Worm (Caenorhabditis elegans) whole organism, early embryonic: ENCODE data around the gene srh-245.

ENCODE experiments used
- B0310.2 ChIP-seq: sonication (generic microtip); optimal IDR thresholded peaks from 2 replicates; lab custom pipeline; 2016; ENCODE audit warnings: mild to moderate bottlenecking, missing genetic modification characterization, missing compliant biosample characterization
- F13C5.2 ChIP-seq: sonication (generic microtip); optimal IDR thresholded peaks from 2 replicates; lab custom pipeline; 2017; ENCODE audit warnings: mild to moderate bottlenecking, missing genetic modification characterization, inconsistent platforms, missing compliant biosample characterization
- aly-1 ChIP-seq: sonication (generic microtip); optimal IDR thresholded peaks from 2 replicates; lab custom pipeline; 2016; ENCODE audit warnings: missing genetic modification characterization, missing compliant biosample characterization
- ama-1 ChIP-seq: fragments of 150-350 bp; optimal IDR thresholded peaks from 2 replicates; lab custom pipeline; 2014
- ceh-13 ChIP-seq: fragments of 200-800 bp; sonication (Bioruptor generic); optimal IDR thresholded peaks from 2 replicates; lab custom pipeline; 2018; ENCODE audit warnings: mild to moderate bottlenecking, missing genetic modification characterization, missing compliant biosample characterization
- ceh-36 ChIP-seq: sonication (generic microtip); optimal IDR thresholded peaks from 2 replicates; lab custom pipeline; 2016; ENCODE audit warnings: missing genetic modification characterization, inconsistent platforms, missing compliant biosample characterization
- ets-7 ChIP-seq: sonication (generic microtip); optimal IDR thresholded peaks from 2 replicates; lab custom pipeline; 2016; ENCODE audit warnings: missing genotype, missing genetic modification characterization, missing compliant biosample characterization
- flt-1 ChIP-seq: fragments of 200-800 bp; sonication (Bioruptor generic); IDR thresholded peaks from 2 replicates; pipeline ENCODE4 v1.3.6; 2022; ENCODE audit warnings: missing genetic modification characterization, missing compliant biosample characterization
- hmbx-1 ChIP-seq: sonication (generic microtip); optimal IDR thresholded peaks from 2 replicates; lab custom pipeline; 2016; ENCODE audit warnings: mild to moderate bottlenecking, missing genetic modification characterization, missing compliant biosample characterization
- hmg-4 ChIP-seq: fragments of 200-800 bp; sonication (Bioruptor generic); optimal IDR thresholded peaks from 2 replicates; lab custom pipeline; 2018; ENCODE audit warnings: mild to moderate bottlenecking, missing genetic modification characterization, missing compliant biosample characterization
- hnd-1 ChIP-seq: sonication (generic microtip); optimal IDR thresholded peaks from 2 replicates; lab custom pipeline; 2016; ENCODE audit warnings: missing genetic modification characterization, missing compliant biosample characterization
- pes-1 ChIP-seq: fragments of 200-800 bp; sonication (Bioruptor generic); IDR thresholded peaks from 2 replicates; pipeline ENCODE4 v1.3.6; 2022; ENCODE audit warnings: missing genetic modification reagents, missing genetic modification characterization, missing compliant biosample characterization
- scrt-1 ChIP-seq: fragments of 200-800 bp; sonication (Bioruptor generic); IDR thresholded peaks from 2 replicates; pipeline ENCODE4 v1.3.6; 2022; ENCODE audit warnings: missing genetic modification characterization, missing compliant biosample characterization
- sea-1 ChIP-seq: fragments of 200-800 bp; sonication (Bioruptor generic); conservative IDR thresholded peaks from 2 replicates; pipeline ENCODE4 v1.3.6; 2022; ENCODE audit warnings: missing genetic modification characterization, missing compliant biosample characterization
- tbx-11 ChIP-seq: fragments of 200-800 bp; sonication (Bioruptor generic); IDR thresholded peaks from 2 replicates; pipeline ENCODE4 v1.3.6; 2022; ENCODE audit warnings: missing genetic modification characterization, missing compliant biosample characterization
- tbx-37 ChIP-seq: fragments of 200-800 bp; sonication (Bioruptor generic); conservative IDR thresholded peaks from 2 replicates; pipeline ENCODE4 v1.3.6; 2022; ENCODE audit warnings: missing genetic modification reagents, missing genetic modification characterization, missing compliant biosample characterization
- tra-4 ChIP-seq: sonication (generic microtip); optimal IDR thresholded peaks from 2 replicates; lab custom pipeline; 2017; ENCODE audit warnings: missing genetic modification characterization, missing compliant biosample characterization

The srh-245 gene

ce11 chrV:615275-615674 is 40.4 kb downstream of the srh-245 start, which contains the start of gene F48G7.13:
TSS of gene F48G7.13 (plus strand) at chrV:615575.
- TF ChIP-seq F13C5.2 (tag; lab: Kevin White, UChicago) = no peak
- no peak for TF ChIP-seq pes-1 (GFP tag; lab: Robert Waterston, UW)
- no peak for TF ChIP-seq hnd-1 (tag; lab: Kevin White, UChicago)

ce11 chrV:610217-610616 is 45.5 kb downstream of the srh-245 start, which contains the start of gene nhr-90:
TSS of gene nhr-90 (plus strand) at chrV:610512.
- TF ChIP-seq hmbx-1 (tag; lab: Kevin White, UChicago) = no peak
- TF ChIP-seq hmg-4 (GFP tag; lab: Kevin White, UChicago) = no peak
- no peak for TF ChIP-seq B0310.2 (tag; lab: Kevin White, UChicago)
- TF ChIP-seq scrt-1 (GFP tag; lab: Robert Waterston, UW) = no peak
- no peak for TF ChIP-seq tbx-11 (GFP tag; lab: Robert Waterston, UW)
- TF ChIP-seq hnd-1 (tag; lab: Kevin White, UChicago) = no peak
- TF ChIP-seq ceh-36 (tag; lab: Kevin White, UChicago) = no peak
- no peak for TF ChIP-seq aly-1 (tag; lab: Kevin White, UChicago)
- no peak for TF ChIP-seq tbx-37 (GFP tag; lab: Robert Waterston, UW)
- no peak for TF ChIP-seq ama-1 (lab: Kevin White, UChicago)
- no peak for TF ChIP-seq tra-4 (tag; lab: Kevin White, UChicago)
- no peak for TF ChIP-seq F13C5.2 (tag; lab: Kevin White, UChicago)
- TF ChIP-seq ceh-13 (GFP tag; lab: Kevin White, UChicago) = no peak
- no peak for TF ChIP-seq sea-1 (GFP tag; lab: Robert Waterston, UW)
- TF ChIP-seq flt-1 (GFP tag; lab: Robert Waterston, UW) = no peak
- no peak for TF ChIP-seq ets-7 (tag; lab: Kevin White, UChicago)
- TF ChIP-seq pes-1 (GFP tag; lab: Robert Waterston, UW) = no peak

ce11 chrV:609671-610070 is 46.1 kb downstream of the srh-245 start, which contains the start of gene srlf-36:
TSS of gene srlf-36 (minus strand) at chrV:609771.
- TF ChIP-seq scrt-1 (GFP tag; lab: Robert Waterston, UW) (no peak), tbx-37 (GFP tag; lab: Robert Waterston, UW) (no peak), hnd-1 (tag; lab: Kevin White, UChicago) (no peak), pes-1 (GFP tag; lab: Robert Waterston, UW) (no peak), ceh-36 (tag; lab: Kevin White, UChicago) (no peak), tra-4 (tag; lab: Kevin White, UChicago) (no peak), ama-1 (lab: Kevin White, UChicago) (no peak), aly-1 (tag; lab: Kevin White, UChicago) (no peak), flt-1 (GFP tag; lab: Robert Waterston, UW) (no peak), hmbx-1 (tag; lab: Kevin White, UChicago) (no peak), tbx-11 (GFP tag; lab: Robert Waterston, UW) (no peak), sea-1 (GFP tag; lab: Robert Waterston, UW) (no peak), ets-7 (tag; lab: Kevin White, UChicago) (no peak), ceh-13 (GFP tag; lab: Kevin White, UChicago) (no peak), F13C5.2 (tag; lab: Kevin White, UChicago) (no peak), B0310.2 (tag; lab: Kevin White, UChicago) (no peak), hmg-4 (GFP tag; lab: Kevin White, UChicago) (no peak)

ce11 chrV:608844-609243 is 46.9 kb downstream of the srh-245 start, which contains the start of gene srw-109:
TSS of gene srw-109 (minus strand) at chrV:608944.
- TF ChIP-seq B0310.2 (tag; lab: Kevin White, UChicago) = no peak
- TF ChIP-seq tbx-37 (GFP tag; lab: Robert Waterston, UW) = no peak
- TF ChIP-seq F13C5.2 (tag; lab: Kevin White, UChicago) = no peak
- TF ChIP-seq tra-4 (tag; lab: Kevin White, UChicago) = no peak
- no peak for TF ChIP-seq ama-1 (lab: Kevin White, UChicago)
- TF ChIP-seq pes-1 (GFP tag; lab: Robert Waterston, UW) = no peak
- TF ChIP-seq hmbx-1 (tag; lab: Kevin White, UChicago) = no peak
- no peak for TF ChIP-seq scrt-1 (GFP tag; lab: Robert Waterston, UW)
- no peak for TF ChIP-seq ceh-36 (tag; lab: Kevin White, UChicago)
- no peak for TF ChIP-seq ets-7 (tag; lab: Kevin White, UChicago)
- no peak for TF ChIP-seq hmg-4 (GFP tag; lab: Kevin White, UChicago)
- TF ChIP-seq flt-1 (GFP tag; lab: Robert Waterston, UW) = no peak
- no peak for TF ChIP-seq hnd-1 (tag; lab: Kevin White, UChicago)
- no peak for TF ChIP-seq tbx-11 (GFP tag; lab: Robert Waterston, UW)
- no peak for TF ChIP-seq sea-1 (GFP tag; lab: Robert Waterston, UW)
- TF ChIP-seq aly-1 (tag; lab: Kevin White, UChicago) = no peak
- no peak for TF ChIP-seq ceh-13 (GFP tag; lab: Kevin White, UChicago)
